Worm (Caenorhabditis elegans) whole organism, L4 larva: ENCODE measurements around the gene rpl-16.

Experiments
- D1046.2 ChIP-seq: fragments of 200-800 bp; sonication (Bioruptor generic); IDR thresholded peaks from 2 replicates; pipeline ENCODE4 v1.3.6; 2022; ENCODE audit warnings: missing genetic modification characterization, missing compliant biosample characterization
- F10B5.3 ChIP-seq: sonication (generic microtip); optimal IDR thresholded peaks from 2 replicates; lab custom pipeline; 2016; ENCODE audit warnings: mild to moderate bottlenecking, missing genetic modification characterization, missing compliant biosample characterization
- F26F4.8 ChIP-seq: fragments of 200-800 bp; sonication (Bioruptor generic); conservative IDR thresholded peaks from 2 replicates; pipeline ENCODE4 v1.3.6; 2022; ENCODE audit warnings: missing genetic modification characterization, missing compliant biosample characterization
- F37D6.2 ChIP-seq: sonication (generic microtip); optimal IDR thresholded peaks from 2 replicates; lab custom pipeline; 2016; ENCODE audit warnings: mild to moderate bottlenecking, missing genetic modification characterization, missing compliant biosample characterization
- F44E2.7 ChIP-seq: fragments of 200-800 bp; sonication (Bioruptor generic); IDR thresholded peaks from 2 replicates; pipeline ENCODE4 v2.1.2; 2022; ENCODE audit warnings: missing genetic modification characterization, missing compliant biosample characterization
- Y105C5A.15 ChIP-seq: fragments of 200-800 bp; sonication (Bioruptor generic); IDR thresholded peaks from 2 replicates; pipeline ENCODE4 v1.3.6; 2022; ENCODE audit warnings: missing genetic modification characterization, missing compliant biosample characterization
- Y48G9A.11 ChIP-seq: fragments of 200-800 bp; sonication (Bioruptor generic); IDR thresholded peaks from 2 replicates; pipeline ENCODE4 v1.3.6; 2022; ENCODE audit warnings: missing genetic modification reagents, missing genetic modification characterization, missing compliant biosample characterization
- ZK337.2 ChIP-seq: fragments of 200-800 bp; sonication (Bioruptor generic); IDR thresholded peaks from 2 replicates; pipeline ENCODE4 v1.3.6; 2022; ENCODE audit warnings: missing genetic modification reagents, missing genetic modification characterization, missing compliant biosample characterization
- ZK546.5 ChIP-seq, 2 experiments: sonication (generic microtip); optimal IDR thresholded peaks; 2 replicates each; lab custom pipeline; 2017; ENCODE audit warnings: missing biosample characterization in 2 of 2, missing genetic modification characterization in 2 of 2
- aha-1 ChIP-seq: fragments of 150-350 bp; peaks from one replicate; lab custom pipeline; 2014; ENCODE audit warnings: missing biosample characterization, missing genetic modification characterization
- aly-2 ChIP-seq: sonication (generic microtip); optimal IDR thresholded peaks from 2 replicates; lab custom pipeline; 2018; ENCODE audit warnings: missing biosample characterization, missing genetic modification characterization
- ceh-28 ChIP-seq: fragments of 150-350 bp; optimal IDR thresholded peaks from 2 replicates; lab custom pipeline; 2014; ENCODE audit warnings: missing biosample characterization, missing genetic modification reagents, missing genetic modification characterization
- ceh-44 ChIP-seq: fragments of 200-800 bp; sonication (Bioruptor generic); IDR thresholded peaks from 2 replicates; pipeline ENCODE4 v1.3.6; 2022; ENCODE audit warnings: missing genetic modification reagents, missing genetic modification characterization, missing compliant biosample characterization
- ctbp-1 ChIP-seq: fragments of 200-800 bp; sonication (Bioruptor generic); IDR thresholded peaks from 2 replicates; pipeline ENCODE4 v1.3.6; 2022; ENCODE audit warnings: missing genetic modification reagents, missing genetic modification characterization, missing compliant biosample characterization
- daf-16 ChIP-seq, 3 experiments: sonication (generic microtip); optimal IDR thresholded peaks; 2 replicates each; lab custom pipeline; 2016 to 2017; ENCODE audit warnings: missing genetic modification characterization in 3 of 3, missing genetic modification reagents in 3 of 3, mild to moderate bottlenecking in 2 of 3, missing compliant biosample characterization in 2 of 3, missing biosample characterization in 1 of 3, moderate library complexity in 1 of 3
- daf-8 ChIP-seq: fragments of 200-800 bp; sonication (Bioruptor generic); IDR thresholded peaks from 2 replicates; pipeline ENCODE4 v1.3.6; 2022; ENCODE audit warnings: missing genetic modification characterization, missing compliant biosample characterization
- dmd-6 ChIP-seq: fragments of 200-800 bp; sonication (Bioruptor generic); IDR thresholded peaks from 2 replicates; pipeline ENCODE4 v1.3.6; 2022; ENCODE audit warnings: missing genetic modification reagents, missing genetic modification characterization, missing compliant biosample characterization
- dmd-8 ChIP-seq: fragments of 200-800 bp; sonication (Bioruptor generic); IDR thresholded peaks from 2 replicates; pipeline ENCODE4 v1.3.6; 2022; ENCODE audit warnings: missing genetic modification characterization, missing compliant biosample characterization
- dve-1 ChIP-seq: sonication (generic microtip); optimal IDR thresholded peaks from 2 replicates; lab custom pipeline; 2017; ENCODE audit warnings: antibody characterized with exemption, mild to moderate bottlenecking, missing genetic modification characterization, missing compliant biosample characterization; ENCODE audit not compliant: insufficient read depth
- egl-43 ChIP-seq: fragments of 200-800 bp; sonication (Bioruptor generic); IDR thresholded peaks from 2 replicates; pipeline ENCODE4 v1.3.6; 2022; ENCODE audit warnings: missing genetic modification reagents, missing genetic modification characterization, missing compliant biosample characterization
- hif-1 ChIP-seq, 2 experiments: sonication (generic microtip); optimal IDR thresholded peaks; 2 replicates each; lab custom pipeline; 2016 to 2017; ENCODE audit warnings: missing compliant biosample characterization in 2 of 2, missing genetic modification characterization in 2 of 2, missing genetic modification reagents in 2 of 2, missing genotype in 2 of 2, mild to moderate bottlenecking in 1 of 2
- hlh-11 ChIP-seq: fragments of 200-800 bp; sonication (Bioruptor generic); optimal IDR thresholded peaks from 2 replicates; lab custom pipeline; 2018; ENCODE audit warnings: mild to moderate bottlenecking, missing genetic modification characterization, missing compliant biosample characterization
- hmg-1.1 ChIP-seq: fragments of 200-800 bp; sonication (Bioruptor generic); IDR thresholded peaks from 2 replicates; pipeline ENCODE4 v1.3.6; 2022; ENCODE audit warnings: missing genetic modification reagents, missing genetic modification characterization, missing compliant biosample characterization
- jun-1 ChIP-seq: fragments of 150-350 bp; optimal IDR thresholded peaks from 2 replicates; lab custom pipeline; 2014; ENCODE audit warnings: missing biosample characterization, missing genetic modification reagents, missing genetic modification characterization
- lim-7 ChIP-seq: fragments of 200-800 bp; sonication (Bioruptor generic); IDR thresholded peaks from 2 replicates; pipeline ENCODE4 v1.3.6; 2022; ENCODE audit warnings: missing genetic modification characterization, missing compliant biosample characterization
- lin-1 ChIP-seq: fragments of 200-800 bp; sonication (Bioruptor generic); IDR thresholded peaks from 2 replicates; pipeline ENCODE4 v1.3.6; 2022; ENCODE audit warnings: missing genetic modification reagents, missing genetic modification characterization, missing compliant biosample characterization
- lin-13 ChIP-seq: fragments of 150-350 bp; optimal IDR thresholded peaks from 2 replicates; lab custom pipeline; 2014; ENCODE audit warnings: missing biosample characterization, missing genetic modification reagents, missing genetic modification characterization
- lin-29 ChIP-seq: fragments of 200-800 bp; sonication (Bioruptor generic); IDR thresholded peaks from 2 replicates; pipeline ENCODE4 v1.3.6; 2022; ENCODE audit warnings: missing genetic modification reagents, missing genetic modification characterization, missing compliant biosample characterization
- mdl-1 ChIP-seq, 2 experiments: fragments of 150-350 bp in 1 of 2; sonication (generic microtip) in 1 of 2; optimal IDR thresholded peaks; 2 replicates each; lab custom pipeline; 2014 to 2017; ENCODE audit warnings: missing biosample characterization in 2 of 2, missing genetic modification characterization in 2 of 2
- mes-2 ChIP-seq: sonication (generic microtip); optimal IDR thresholded peaks from 2 replicates; lab custom pipeline; 2016; ENCODE audit warnings: missing genotype, mild to moderate bottlenecking, missing genetic modification characterization, missing compliant biosample characterization; ENCODE audit not compliant: poor library complexity, severe bottlenecking
- nhr-237 ChIP-seq: sonication (generic microtip); optimal IDR thresholded peaks from 2 replicates; lab custom pipeline; 2017; ENCODE audit warnings: missing biosample characterization, missing genetic modification characterization
- nhr-28 ChIP-seq: fragments of 150-350 bp; optimal IDR thresholded peaks from 2 replicates; lab custom pipeline; 2014; ENCODE audit warnings: missing biosample characterization, missing genetic modification characterization
- pqm-1 ChIP-seq: sonication (generic microtip); optimal IDR thresholded peaks from 2 replicates; lab custom pipeline; 2017; ENCODE audit warnings: missing biosample characterization, missing genetic modification characterization
- set-16 ChIP-seq: fragments of 200-800 bp; sonication (Bioruptor generic); IDR thresholded peaks from 2 replicates; pipeline ENCODE4 v1.3.6; 2022; ENCODE audit warnings: missing genetic modification reagents, missing genetic modification characterization, missing compliant biosample characterization
- tra-1 ChIP-seq: fragments of 200-800 bp; sonication (Bioruptor generic); IDR thresholded peaks from 2 replicates; pipeline ENCODE4 v1.3.6; 2022; ENCODE audit warnings: missing genetic modification reagents, missing genetic modification characterization, missing compliant biosample characterization
- unc-130 ChIP-seq: sonication (generic microtip); optimal IDR thresholded peaks from 2 replicates; lab custom pipeline; 2016; ENCODE audit warnings: missing genetic modification reagents, missing genetic modification characterization, missing compliant biosample characterization
- unc-62 ChIP-seq, 3 experiments: fragments of 150-350 bp in 1 of 3; sonication (generic microtip); optimal IDR thresholded peaks in 2 of 3; peaks in 1 of 3; 1 replicate in 1 of 3; 2 replicates in 2 of 3; lab custom pipeline; 2014 to 2017; ENCODE audit warnings: missing biosample characterization in 3 of 3, missing genetic modification characterization in 3 of 3, missing genetic modification reagents in 3 of 3, missing genotype in 1 of 3
- zfp-3 ChIP-seq: fragments of 200-800 bp; sonication (Bioruptor generic); conservative IDR thresholded peaks from 2 replicates; pipeline ENCODE4 v1.3.6; 2022; ENCODE audit warnings: missing genetic modification reagents, missing genetic modification characterization, missing compliant biosample characterization
- zip-2 ChIP-seq: fragments of 150-350 bp; optimal IDR thresholded peaks from 2 replicates; lab custom pipeline; 2014; ENCODE audit warnings: missing biosample characterization, missing genetic modification characterization
- ztf-11 ChIP-seq: fragments of 150-350 bp; optimal IDR thresholded peaks from 2 replicates; lab custom pipeline; 2014; ENCODE audit warnings: missing biosample characterization, missing genetic modification characterization
- ztf-7 ChIP-seq: fragments of 150-350 bp; optimal IDR thresholded peaks from 2 replicates; lab custom pipeline; 2014; ENCODE audit warnings: missing biosample characterization, missing genetic modification characterization

Gene rpl-16

ce11 chrIII:3480236-3480635 lies 23.2 kb downstream of the rpl-16 start:
- TF ChIP-seq lin-29 (GFP tag; lab: Robert Waterston, UW) (no peak), egl-43 (GFP tag; lab: Robert Waterston, UW) (no peak), lim-7 (GFP tag; lab: Robert Waterston, UW) (no peak), aha-1 (tag; lab: Kevin White, UChicago) (peak; percentile 50), jun-1 (tag; lab: Kevin White, UChicago) (no peak), zip-2 (tag; lab: Kevin White, UChicago) (no peak), ZK546.5 (tag; optimal IDR thresholded peaks at IDR 0.05; lab: Kevin White, UChicago) (no peak), nhr-28 (tag; lab: Kevin White, UChicago) (peak; percentile 6)

- TF ChIP-seq lin-29 (GFP tag; lab: Robert Waterston, UW) = no peak
Observed at ce11 chrIII:3478795-3479398, 24.5 kb downstream of the rpl-16 start.

- TF ChIP-seq tra-1 (GFP tag; lab: Robert Waterston, UW) (no peak), ZK546.5 (tag; optimal IDR thresholded peaks at IDR 0.05; lab: Kevin White, UChicago) (no peak), unc-62 (GFP tag; optimal IDR thresholded peaks at IDR 0.05 in 1 of 2; lab: Kevin White, UChicago) (peak in 1 of 2 experiments; percentile 81), unc-62 (tag; optimal IDR thresholded peaks at IDR 0.05; lab: Kevin White, UChicago) (no peak)
Observed at ce11 chrIII:3477375-3477774, 26.0 kb downstream of the rpl-16 start.

DNA sequence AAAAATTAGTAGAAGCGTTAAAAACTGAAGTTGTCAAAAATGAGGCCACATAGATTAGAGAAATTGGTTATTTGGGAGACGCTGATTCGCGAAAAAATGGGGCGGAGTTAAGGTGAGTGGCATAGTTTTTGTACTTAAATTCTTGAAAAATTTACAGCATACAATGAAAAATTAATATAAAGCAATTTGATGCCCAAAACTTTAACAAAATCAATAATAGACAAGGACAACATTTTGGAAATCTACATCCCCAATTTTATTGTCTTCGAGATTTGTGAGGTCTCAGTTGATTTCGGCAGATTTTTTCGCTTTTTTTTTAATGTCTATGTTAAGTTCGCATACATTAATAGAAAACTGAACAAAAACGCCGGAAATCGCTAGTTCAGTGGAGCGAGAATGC lies 27.2 kb downstream of the rpl-16 start:
- TF ChIP-seq F26F4.8 (GFP tag; lab: Robert Waterston, UW) (no peak), daf-16 (GFP tag; optimal IDR thresholded peaks at IDR 0.05; lab: Kevin White, UChicago) (no peak), daf-16 (tag; optimal IDR thresholded peaks at IDR 0.05; lab: Kevin White, UChicago) (no peak), mes-2 (peak; percentile 42), zip-2 (tag; lab: Kevin White, UChicago) (no peak), Y48G9A.11 (GFP tag; lab: Robert Waterston, UW) (no peak), nhr-237 (tag; lab: Kevin White, UChicago) (no peak), hif-1 (tag; optimal IDR thresholded peaks at IDR 0.05; lab: Kevin White, UChicago) (peak in 1 of 2 experiments; percentile 81), ceh-44 (GFP tag; lab: Robert Waterston, UW) (no peak), pqm-1 (tag; lab: Kevin White, UChicago) (no peak), F10B5.3 (no peak), unc-130 (peak; percentile 19)

DNA sequence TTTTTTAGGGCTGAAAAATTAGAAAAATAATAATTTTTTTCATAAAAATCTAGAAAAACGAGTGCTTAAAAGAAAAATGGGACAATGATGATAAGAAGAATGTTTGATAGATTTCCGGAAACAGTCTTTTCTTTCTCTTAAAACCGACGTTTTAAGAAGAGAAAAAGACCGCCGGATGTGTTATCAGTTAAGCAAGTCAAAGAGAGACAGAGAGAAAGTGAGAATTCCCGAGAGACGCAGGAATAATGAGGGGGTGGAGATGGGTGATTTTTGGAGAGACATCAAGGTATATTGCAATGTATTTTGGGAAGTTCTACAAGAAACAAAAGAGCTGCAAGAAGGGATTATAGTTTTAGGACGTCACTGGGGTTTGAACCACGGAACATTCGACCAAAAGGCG lies 27.9 kb downstream of the rpl-16 start, which contains the start of gene C34C12.9:
TSS of gene C34C12.9 (minus strand) at position 16 of the 400 bp plus-strand sequence.
- TF ChIP-seq ctbp-1 (GFP tag; lab: Robert Waterston, UW) (no peak), F10B5.3 (no peak), mdl-1 (tag; optimal IDR thresholded peaks at IDR 0.05; lab: Kevin White, UChicago) (no peak), daf-16 (GFP tag; optimal IDR thresholded peaks at IDR 0.05; lab: Kevin White, UChicago) (no peak), daf-16 (tag; optimal IDR thresholded peaks at IDR 0.05; lab: Kevin White, UChicago) (peak; percentile 10), aha-1 (tag; lab: Kevin White, UChicago) (peak; percentile 39), ztf-7 (tag; lab: Kevin White, UChicago) (no peak), D1046.2 (GFP tag; lab: Robert Waterston, UW) (no peak), F44E2.7 (GFP tag; lab: Robert Waterston, UW) (no peak), daf-8 (GFP tag; lab: Robert Waterston, UW) (no peak), dmd-8 (GFP tag; lab: Robert Waterston, UW) (no peak), aly-2 (tag; lab: Kevin White, UChicago) (no peak), hmg-1.1 (GFP tag; lab: Robert Waterston, UW) (no peak), dve-1 (tag; lab: Kevin White, UChicago) (peak; percentile 17), set-16 (GFP tag; lab: Robert Waterston, UW) (no peak), Y105C5A.15 (GFP tag; lab: Robert Waterston, UW) (no peak), lin-1 (GFP tag; lab: Robert Waterston, UW) (peak; percentile 93), ztf-11 (tag; lab: Kevin White, UChicago) (no peak), zfp-3 (no peak), hif-1 (tag; optimal IDR thresholded peaks at IDR 0.05; lab: Kevin White, UChicago) (no peak), F37D6.2 (tag; lab: Kevin White, UChicago) (no peak), lin-13 (GFP tag; lab: Kevin White, UChicago) (no peak), hlh-11 (peak; percentile 16), dmd-6 (GFP tag; lab: Robert Waterston, UW) (peak; percentile 66), nhr-28 (tag; lab: Kevin White, UChicago) (peak; percentile 35), ZK337.2 (no peak), ceh-28 (tag; lab: Kevin White, UChicago) (no peak)
